Fruit fly (Drosophila melanogaster) whole organism, prepupa: ENCODE data around the gene sol.

Experiments
- Blimp-1 ChIP-seq: fragments of 200-800 bp; sonication (Bioruptor generic); optimal IDR thresholded peaks from 3 replicates; lab custom pipeline; 2017; ENCODE audit warnings: missing biosample characterization, missing genetic modification characterization, mild to moderate bottlenecking, moderate library complexity, missing genetic modification reagents
- CG10631 ChIP-seq: fragments of 200-800 bp; sonication (Bioruptor generic); optimal IDR thresholded peaks from 2 replicates; lab custom pipeline; 2016; ENCODE audit warnings: missing biosample characterization, missing genetic modification characterization
- CG10669 ChIP-seq: fragments of 200-800 bp; sonication (Bioruptor generic); optimal IDR thresholded peaks from 3 replicates; lab custom pipeline; 2018; ENCODE audit warnings: missing biosample characterization, mild to moderate bottlenecking, missing genetic modification characterization, moderate library complexity
- CG11294 ChIP-seq: fragments of 200-800 bp; sonication (Bioruptor generic); IDR thresholded peaks from 2 replicates; pipeline ENCODE4 v1.3.6; 2022; ENCODE audit warnings: missing biosample characterization, missing genetic modification characterization
- CG11762 ChIP-seq: fragments of 200-800 bp; sonication (Bioruptor generic); optimal IDR thresholded peaks from 3 replicates; lab custom pipeline; 2016; ENCODE audit warnings: missing biosample characterization, missing genetic modification characterization; ENCODE audit not compliant: insufficient read depth
- CG11902 ChIP-seq: fragments of 200-800 bp; sonication (Bioruptor generic); optimal IDR thresholded peaks from 3 replicates; lab custom pipeline; 2016; ENCODE audit warnings: missing biosample characterization, missing genetic modification characterization
- CG15336 ChIP-seq: fragments of 200-800 bp; sonication (Bioruptor generic); IDR thresholded peaks from 2 replicates; pipeline ENCODE4 v1.3.6; 2022; ENCODE audit warnings: missing biosample characterization, missing genetic modification characterization
- CG16779 ChIP-seq: fragments of 200-800 bp; sonication (Bioruptor generic); optimal IDR thresholded peaks from 3 replicates; lab custom pipeline; 2017; ENCODE audit warnings: missing biosample characterization, mild to moderate bottlenecking, missing genetic modification characterization
- CG3032 ChIP-seq: fragments of 200-800 bp; optimal IDR thresholded peaks from 2 replicates; lab custom pipeline; 2019; ENCODE audit warnings: missing biosample characterization, mild to moderate bottlenecking, missing genetic modification characterization, moderate library complexity
- CG32006 ChIP-seq: fragments of 200-800 bp; sonication (Bioruptor generic); optimal IDR thresholded peaks from 3 replicates; lab custom pipeline; 2017; ENCODE audit warnings: missing biosample characterization, mild to moderate bottlenecking, missing genetic modification characterization
- CG34406 ChIP-seq: fragments of 200-800 bp; sonication (Bioruptor generic); optimal IDR thresholded peaks from 3 replicates; lab custom pipeline; 2016; ENCODE audit warnings: missing biosample characterization, missing genetic modification characterization
- CG3919 ChIP-seq: fragments of 200-800 bp; sonication (Bioruptor generic); optimal IDR thresholded peaks from 3 replicates; lab custom pipeline; 2016; ENCODE audit warnings: missing biosample characterization, missing genetic modification characterization
- CG4318 ChIP-seq: fragments of 200-800 bp; sonication (Bioruptor generic); optimal IDR thresholded peaks from 3 replicates; lab custom pipeline; 2017; ENCODE audit warnings: missing biosample characterization, mild to moderate bottlenecking, missing genetic modification characterization
- CG6163 ChIP-seq: fragments of 200-800 bp; sonication (Bioruptor generic); IDR thresholded peaks from 3 replicates; pipeline ENCODE4 v1.3.6; 2022; ENCODE audit warnings: missing biosample characterization, missing genetic modification characterization
- CG6792 ChIP-seq: fragments of 200-800 bp; sonication (Bioruptor generic); optimal IDR thresholded peaks from 3 replicates; lab custom pipeline; 2016; ENCODE audit warnings: missing biosample characterization, missing genetic modification characterization
- CG6808 ChIP-seq: fragments of 200-800 bp; sonication (Bioruptor generic); optimal IDR thresholded peaks from 3 replicates; lab custom pipeline; 2017; ENCODE audit warnings: missing biosample characterization, missing genetic modification characterization, mild to moderate bottlenecking, moderate library complexity, missing genetic modification reagents
- CG6854 ChIP-seq: fragments of 200-800 bp; sonication (Bioruptor generic); optimal IDR thresholded peaks from 2 replicates; lab custom pipeline; 2017; ENCODE audit warnings: missing biosample characterization, mild to moderate bottlenecking, missing genetic modification characterization
- CG7368 ChIP-seq: fragments of 200-800 bp; sonication (Bioruptor generic); optimal IDR thresholded peaks from 3 replicates; lab custom pipeline; 2016; ENCODE audit warnings: missing biosample characterization, missing genetic modification characterization
- CG8119 ChIP-seq: fragments of 200-800 bp; sonication (Bioruptor generic); IDR thresholded peaks from 3 replicates; pipeline ENCODE4 v1.3.6; 2022; ENCODE audit warnings: missing biosample characterization, missing genetic modification characterization
- CG8319 ChIP-seq: fragments of 200-800 bp; sonication (Bioruptor generic); optimal IDR thresholded peaks from 3 replicates; lab custom pipeline; 2016; ENCODE audit warnings: missing biosample characterization, missing genetic modification characterization
- CG8632 ChIP-seq: fragments of 200-800 bp; sonication (Bioruptor generic); optimal IDR thresholded peaks from 3 replicates; lab custom pipeline; 2016; ENCODE audit warnings: missing biosample characterization, missing genetic modification characterization
- Eip75B ChIP-seq: fragments of 200-800 bp; sonication (Bioruptor generic); optimal IDR thresholded peaks from 3 replicates; lab custom pipeline; 2016; ENCODE audit warnings: missing biosample characterization, missing genetic modification characterization
- Eip93F ChIP-seq: fragments of 200-800 bp; sonication (Bioruptor generic); optimal IDR thresholded peaks from 2 replicates; lab custom pipeline; 2016; ENCODE audit warnings: missing biosample characterization, mild to moderate bottlenecking, missing genetic modification characterization
- Ets96B ChIP-seq: fragments of 200-800 bp; optimal IDR thresholded peaks from 2 replicates; lab custom pipeline; 2019; ENCODE audit warnings: missing biosample characterization, mild to moderate bottlenecking, missing genetic modification characterization, moderate library complexity
- Hr38 ChIP-seq: sonication (Bioruptor generic); optimal IDR thresholded peaks from 2 replicates; lab custom pipeline; 2016; ENCODE audit warnings: missing biosample characterization, missing genetic modification characterization
- Hr39 ChIP-seq: fragments of 200-800 bp; sonication (Bioruptor generic); optimal IDR thresholded peaks from 2 replicates; lab custom pipeline; 2016; ENCODE audit warnings: missing biosample characterization, missing genetic modification characterization
- Hr4 ChIP-seq: fragments of 200-800 bp; sonication (Bioruptor generic); optimal IDR thresholded peaks from 3 replicates; lab custom pipeline; 2016; ENCODE audit warnings: missing biosample characterization, missing genetic modification characterization
- Lpt ChIP-seq: fragments of 200-800 bp; sonication (Bioruptor generic); optimal IDR thresholded peaks from 3 replicates; lab custom pipeline; 2016; ENCODE audit warnings: missing biosample characterization, missing genetic modification characterization
- Met ChIP-seq: fragments of 200-800 bp; sonication (Bioruptor generic); optimal IDR thresholded peaks from 3 replicates; lab custom pipeline; 2016; ENCODE audit warnings: missing biosample characterization, missing genetic modification characterization
- OdsH ChIP-seq: fragments of 200-800 bp; sonication (Bioruptor generic); optimal IDR thresholded peaks from 3 replicates; lab custom pipeline; 2016; ENCODE audit warnings: missing biosample characterization, missing genetic modification characterization
- Smox ChIP-seq: fragments of 200-800 bp; sonication (Bioruptor generic); optimal IDR thresholded peaks from 3 replicates; lab custom pipeline; 2016; ENCODE audit warnings: missing biosample characterization, missing genetic modification characterization
- Sox102F ChIP-seq: fragments of 200-800 bp; sonication (Bioruptor generic); optimal IDR thresholded peaks from 2 replicates; lab custom pipeline; 2016; ENCODE audit warnings: missing biosample characterization, mild to moderate bottlenecking, missing genetic modification characterization
- Sox14 ChIP-seq: fragments of 200-800 bp; sonication (Bioruptor generic); optimal IDR thresholded peaks from 3 replicates; lab custom pipeline; 2016; ENCODE audit warnings: missing biosample characterization, missing genetic modification characterization
- Sox15 ChIP-seq: fragments of 200-800 bp; sonication (Bioruptor generic); optimal IDR thresholded peaks from 3 replicates; lab custom pipeline; 2016; ENCODE audit warnings: missing biosample characterization, missing genetic modification characterization
- achi ChIP-seq: fragments of 200-800 bp; sonication (Bioruptor generic); optimal IDR thresholded peaks from 3 replicates; lab custom pipeline; 2016; ENCODE audit warnings: missing biosample characterization, missing genetic modification characterization
- acj6 ChIP-seq: fragments of 200-800 bp; sonication (Bioruptor generic); optimal IDR thresholded peaks from 3 replicates; lab custom pipeline; 2016; ENCODE audit warnings: missing biosample characterization, missing genetic modification characterization
- cyc ChIP-seq: fragments of 200-800 bp; sonication (Bioruptor generic); optimal IDR thresholded peaks from 3 replicates; lab custom pipeline; 2016; ENCODE audit warnings: missing biosample characterization, missing genetic modification characterization
- dac ChIP-seq: fragments of 200-800 bp; sonication (Bioruptor generic); optimal IDR thresholded peaks from 2 replicates; lab custom pipeline; 2017; ENCODE audit warnings: missing biosample characterization, mild to moderate bottlenecking, missing genetic modification characterization
- dsx ChIP-seq: fragments of 200-800 bp; optimal IDR thresholded peaks from 3 replicates; lab custom pipeline; 2019; ENCODE audit warnings: missing biosample characterization, mild to moderate bottlenecking, missing genetic modification characterization, moderate library complexity; ENCODE audit not compliant: poor library complexity, severe bottlenecking
- eg ChIP-seq: fragments of 200-800 bp; sonication (Bioruptor generic); IDR thresholded peaks from 3 replicates; pipeline ENCODE4 v1.3.6; 2022; ENCODE audit warnings: missing biosample characterization, missing genetic modification characterization
- esn ChIP-seq: fragments of 200-800 bp; sonication (Bioruptor generic); optimal IDR thresholded peaks from 2 replicates; lab custom pipeline; 2016; ENCODE audit warnings: missing biosample characterization, mild to moderate bottlenecking, missing genetic modification characterization, moderate library complexity
- fd59A ChIP-seq: fragments of 200-800 bp; sonication (Bioruptor generic); optimal IDR thresholded peaks from 2 replicates; lab custom pipeline; 2017; ENCODE audit warnings: missing biosample characterization, mild to moderate bottlenecking, missing genetic modification characterization, missing genetic modification reagents
- fd85E ChIP-seq: fragments of 200-800 bp; sonication (Bioruptor generic); optimal IDR thresholded peaks from 3 replicates; lab custom pipeline; 2016; ENCODE audit warnings: missing biosample characterization, missing genetic modification characterization
- fkh ChIP-seq: fragments of 200-800 bp; sonication (Bioruptor generic); optimal IDR thresholded peaks from 3 replicates; lab custom pipeline; 2017; ENCODE audit warnings: missing biosample characterization, mild to moderate bottlenecking, missing genetic modification characterization, moderate library complexity
- lz ChIP-seq: fragments of 200-800 bp; sonication (Bioruptor generic); optimal IDR thresholded peaks from 3 replicates; lab custom pipeline; 2016; ENCODE audit warnings: missing biosample characterization, missing genetic modification characterization
- net ChIP-seq: fragments of 200-800 bp; sonication (Bioruptor generic); optimal IDR thresholded peaks from 3 replicates; lab custom pipeline; 2016; ENCODE audit warnings: missing biosample characterization, missing genetic modification characterization
- pdm3 ChIP-seq: fragments of 200-800 bp; sonication (Bioruptor generic); optimal IDR thresholded peaks from 3 replicates; lab custom pipeline; 2016; ENCODE audit warnings: missing biosample characterization, missing genetic modification characterization
- ss ChIP-seq, 2 experiments: fragments of 200-800 bp; sonication (Bioruptor generic); optimal IDR thresholded peaks; 2 replicates in 1 of 2; 3 replicates in 1 of 2; lab custom pipeline; 2017 to 2018; ENCODE audit warnings: mild to moderate bottlenecking in 2 of 2, missing biosample characterization in 2 of 2, missing genetic modification characterization in 2 of 2, moderate library complexity in 1 of 2
- svp ChIP-seq: fragments of 200-800 bp; sonication (Bioruptor generic); peaks from one replicate; lab custom pipeline; 2016; ENCODE audit warnings: missing biosample characterization, missing genetic modification characterization
- topi ChIP-seq: fragments of 200-800 bp; sonication (Bioruptor generic); optimal IDR thresholded peaks from 3 replicates; lab custom pipeline; 2016; ENCODE audit warnings: missing biosample characterization, missing genetic modification characterization
- vri ChIP-seq: fragments of 200-800 bp; sonication (Bioruptor generic); optimal IDR thresholded peaks from 3 replicates; lab custom pipeline; 2016; ENCODE audit warnings: missing biosample characterization, mild to moderate bottlenecking, missing genetic modification characterization

The sol gene

DNA sequence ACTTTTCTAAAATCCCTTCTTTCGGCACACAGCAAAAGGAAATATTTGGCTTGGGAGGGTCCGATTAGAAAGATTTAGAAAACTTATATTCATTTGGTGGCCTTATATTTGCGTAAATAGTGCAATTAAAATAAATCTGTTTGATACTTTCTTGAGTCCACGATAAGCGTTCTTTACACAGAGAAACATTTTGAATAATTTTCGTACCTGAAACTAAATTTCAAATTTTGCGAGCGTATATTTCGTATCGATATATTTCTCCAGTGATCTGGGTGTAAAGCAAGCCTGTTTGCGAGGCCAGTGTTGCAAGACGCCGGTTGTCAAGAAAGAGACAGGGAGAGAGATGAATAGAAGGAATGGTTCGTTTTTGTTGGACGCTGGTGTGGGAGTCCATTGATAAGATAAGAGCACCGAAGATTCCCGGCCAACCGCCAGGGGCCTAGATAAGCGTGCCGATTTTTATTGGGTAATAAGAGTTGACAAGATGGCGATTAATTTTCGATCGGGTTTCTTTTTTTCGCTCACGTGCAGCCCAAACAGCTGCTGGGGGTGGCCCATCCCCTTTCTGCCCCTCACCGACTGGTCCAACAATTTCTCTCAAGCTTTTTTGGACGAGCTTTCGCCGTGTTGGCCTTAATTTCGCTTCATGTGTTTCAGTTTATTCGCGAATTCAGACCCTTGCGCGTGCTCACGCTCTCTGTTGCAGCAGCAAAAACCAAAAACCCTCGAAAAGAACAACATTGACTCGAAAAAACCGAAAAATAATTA, 23.8 kb downstream of the sol start, which contains the start of gene slgA:
Gene slgA, plus strand, starts transcription at position 344 of the 768 bp plus-strand sequence.
- no peak for TF ChIP-seq Sox15 (GFP tag; lab: Kevin White, UChicago)
- TF ChIP-seq fd59A (GFP tag; lab: Kevin White, UChicago) = no peak
- no peak for TF ChIP-seq Lpt (GFP tag; lab: Kevin White, UChicago)
- no peak for TF ChIP-seq CG11762
- no peak for TF ChIP-seq Ets96B
- no peak for TF ChIP-seq CG4318 (GFP tag; lab: Kevin White, UChicago)
- TF ChIP-seq CG10669 (GFP tag; lab: Kevin White, UChicago) = peak; percentile 4
- TF ChIP-seq topi (GFP tag; lab: Kevin White, UChicago) = peak; percentile 39
- TF ChIP-seq CG3919 (GFP tag; lab: Kevin White, UChicago) = peak; percentile 7
- no peak for TF ChIP-seq CG8119 (GFP tag; lab: Robert Waterston, UW)
- no peak for TF ChIP-seq svp
- TF ChIP-seq dac (GFP tag; lab: Kevin White, UChicago) = no peak
- TF ChIP-seq achi = no peak
- no peak for TF ChIP-seq CG6808
- no peak for TF ChIP-seq Hr38 (GFP tag; lab: Kevin White, UChicago)
- peak; percentile 26 for TF ChIP-seq CG10631 (GFP tag; lab: Kevin White, UChicago)
- no peak for TF ChIP-seq CG8632 (GFP tag; lab: Kevin White, UChicago)
- TF ChIP-seq Eip75B (GFP tag; lab: Kevin White, UChicago) = peak; percentile 9
- peak; percentile 8 for TF ChIP-seq CG11902
- TF ChIP-seq Met (GFP tag; lab: Kevin White, UChicago) = peak; percentile 29
- TF ChIP-seq lz (GFP tag; lab: Kevin White, UChicago) = peak; percentile 31
- no peak for TF ChIP-seq Eip93F (GFP tag; lab: Kevin White, UChicago)
- no peak for TF ChIP-seq fd85E (GFP tag; lab: Kevin White, UChicago)
- no peak for TF ChIP-seq vri (GFP tag; lab: Kevin White, UChicago)
- no peak for TF ChIP-seq CG16779 (tag; lab: Kevin White, UChicago)
- TF ChIP-seq Hr4 (GFP tag; lab: Kevin White, UChicago) = no peak
- TF ChIP-seq fkh (GFP tag; lab: Kevin White, UChicago) = no peak
- no peak for TF ChIP-seq Sox102F (GFP tag; lab: Kevin White, UChicago)
- TF ChIP-seq CG7368 (GFP tag; lab: Kevin White, UChicago) = peak; percentile 33
- TF ChIP-seq CG32006 (GFP tag; lab: Kevin White, UChicago) = no peak
- no peak for TF ChIP-seq Blimp-1 (GFP tag; lab: Kevin White, UChicago)
- peak; percentile 6; the same call in 1 of the 2 replicates for TF ChIP-seq CG15336
- no peak for TF ChIP-seq ss (GFP tag; optimal IDR thresholded peaks at IDR 0.05; lab: Kevin White, UChicago)
- TF ChIP-seq CG6854 (GFP tag; lab: Kevin White, UChicago) = peak; percentile 23
- no peak for TF ChIP-seq CG11294 (GFP tag; lab: Robert Waterston, UW)
- TF ChIP-seq CG6792 (GFP tag; lab: Kevin White, UChicago) = no peak
- TF ChIP-seq net (GFP tag; lab: Kevin White, UChicago) = no peak
- no peak for TF ChIP-seq acj6 (GFP tag; lab: Kevin White, UChicago)
- TF ChIP-seq CG8319 (GFP tag; lab: Kevin White, UChicago) = peak; percentile 11
- no peak for TF ChIP-seq dsx (GFP tag; lab: Kevin White, UChicago)
- TF ChIP-seq Smox (GFP tag; lab: Kevin White, UChicago) = no peak
- TF ChIP-seq CG6163 = no peak
- TF ChIP-seq CG34406 (GFP tag; lab: Kevin White, UChicago) = no peak
- TF ChIP-seq eg (GFP tag; lab: Robert Waterston, UW) = 0 out of 3 replicates have a peak, but pooled peaks have one; percentile 12
- TF ChIP-seq CG3032 (tag; lab: Kevin White, UChicago) = no peak
- TF ChIP-seq OdsH (GFP tag; lab: Kevin White, UChicago) = no peak
- TF ChIP-seq pdm3 = no peak
- TF ChIP-seq cyc (GFP tag; lab: Kevin White, UChicago) = peak; percentile 43
- peak; percentile 36 for TF ChIP-seq Hr39 (GFP tag; lab: Kevin White, UChicago)
- peak; percentile 40 for TF ChIP-seq Sox14 (GFP tag; lab: Kevin White, UChicago)
- TF ChIP-seq esn (GFP tag; lab: Kevin White, UChicago) = peak; percentile 14
